Worm (Caenorhabditis elegans) whole organism, young adult: ENCODE results near the gene flp-25.
"Not testable (repeated sequence)": the region's sequence is repeated elsewhere in the genome, so short reads cannot be mapped to it uniquely, and the experiment has no call there.

Source experiments
- B0019.2 ChIP-seq: fragments of 200-800 bp; sonication (Bioruptor generic); conservative IDR thresholded peaks from 2 replicates; pipeline ENCODE4 v1.3.6; 2022; ENCODE audit warnings: missing genetic modification reagents, missing genetic modification characterization, missing compliant biosample characterization
- C17E4.6 ChIP-seq: fragments of 200-800 bp; sonication (Bioruptor generic); IDR thresholded peaks from 2 replicates; pipeline ENCODE4 v1.3.6; 2022; ENCODE audit warnings: missing genetic modification reagents, missing genetic modification characterization, missing compliant biosample characterization
- D2030.7 ChIP-seq: fragments of 200-800 bp; sonication (Bioruptor generic); IDR thresholded peaks from 2 replicates; pipeline ENCODE4 v1.3.6; 2022; ENCODE audit warnings: missing genetic modification reagents, missing genetic modification characterization, missing compliant biosample characterization
- F33H1.4 ChIP-seq: fragments of 200-800 bp; sonication (Bioruptor generic); IDR thresholded peaks from 2 replicates; pipeline ENCODE4 v1.3.6; 2022; ENCODE audit warnings: missing genetic modification reagents, missing genetic modification characterization, missing compliant biosample characterization
- F37B4.10 ChIP-seq: fragments of 200-800 bp; sonication (Bioruptor generic); IDR thresholded peaks from 2 replicates; pipeline ENCODE4 v1.3.6; 2022; ENCODE audit warnings: missing genetic modification characterization, missing compliant biosample characterization
- F49E8.2 ChIP-seq: sonication (generic microtip); optimal IDR thresholded peaks from 3 replicates; lab custom pipeline; 2017; ENCODE audit warnings: missing genetic modification characterization, mild to moderate bottlenecking, missing compliant biosample characterization, antibody characterized with exemption, moderate library complexity; ENCODE audit not compliant: insufficient read depth
- Y53F4B.3 ChIP-seq: fragments of 200-800 bp; sonication (Bioruptor generic); IDR thresholded peaks from 2 replicates; pipeline ENCODE4 v1.3.6; 2022; ENCODE audit warnings: missing genetic modification reagents, missing genetic modification characterization, missing compliant biosample characterization
- Y67H2A.10 ChIP-seq: fragments of 200-800 bp; sonication (Bioruptor generic); conservative IDR thresholded peaks from 2 replicates; pipeline ENCODE4 v1.3.6; 2022; ENCODE audit warnings: missing genetic modification reagents, missing genetic modification characterization, missing compliant biosample characterization
- Y79H2A.3 ChIP-seq: fragments of 200-800 bp; sonication (Bioruptor generic); conservative IDR thresholded peaks from 2 replicates; pipeline ENCODE4 v1.3.6; 2022; ENCODE audit warnings: missing genetic modification reagents, missing genetic modification characterization, missing compliant biosample characterization
- Y95B8A.8 ChIP-seq: fragments of 200-800 bp; sonication (Bioruptor generic); IDR thresholded peaks from 2 replicates; pipeline ENCODE4 v1.3.6; 2022; ENCODE audit warnings: missing genetic modification reagents, missing genetic modification characterization, missing compliant biosample characterization
- aptf-2 ChIP-seq: fragments of 200-800 bp; sonication (Bioruptor generic); conservative IDR thresholded peaks from 2 replicates; pipeline ENCODE4 v1.3.6; 2022; ENCODE audit warnings: missing genetic modification reagents, missing genetic modification characterization, missing compliant biosample characterization
- aptf-3 ChIP-seq: fragments of 200-800 bp; sonication (Bioruptor generic); IDR thresholded peaks from 2 replicates; pipeline ENCODE4 v1.3.6; 2022; ENCODE audit warnings: missing genetic modification characterization, missing compliant biosample characterization
- attf-3 ChIP-seq: fragments of 200-800 bp; sonication (Bioruptor generic); conservative IDR thresholded peaks from 2 replicates; pipeline ENCODE4 v1.3.6; 2022; ENCODE audit warnings: missing genetic modification reagents, missing genetic modification characterization, missing compliant biosample characterization
- attf-6 ChIP-seq: fragments of 200-800 bp; sonication (Bioruptor generic); IDR thresholded peaks from 2 replicates; pipeline ENCODE4 v1.3.6; 2022; ENCODE audit warnings: missing genetic modification reagents, missing genetic modification characterization, missing compliant biosample characterization
- bed-2 ChIP-seq: fragments of 200-800 bp; sonication (Bioruptor generic); IDR thresholded peaks from 2 replicates; pipeline ENCODE4 v1.3.6; 2022; ENCODE audit warnings: missing genetic modification reagents, missing genetic modification characterization, missing compliant biosample characterization
- cebp-1 ChIP-seq, 2 experiments: fragments of 200-800 bp in 1 of 2; sonication (Bioruptor generic) in 1 of 2; sonication (generic microtip) in 1 of 2; IDR thresholded peaks in 1 of 2; optimal IDR thresholded peaks in 1 of 2; 2 replicates each; pipeline versions ENCODE4 v1.3.6 to Lab custom; 2017 to 2022; ENCODE audit warnings: missing compliant biosample characterization in 2 of 2, missing genetic modification characterization in 2 of 2, mild to moderate bottlenecking in 1 of 2, missing genetic modification reagents in 1 of 2, moderate library complexity in 1 of 2
- ceh-100 ChIP-seq: fragments of 200-800 bp; sonication (Bioruptor generic); IDR thresholded peaks from 2 replicates; pipeline ENCODE4 v1.3.6; 2022; ENCODE audit warnings: missing genetic modification reagents, missing genetic modification characterization, missing compliant biosample characterization
- ceh-91 ChIP-seq: fragments of 200-800 bp; sonication (Bioruptor generic); IDR thresholded peaks from 2 replicates; pipeline ENCODE4 v1.3.6; 2022; ENCODE audit warnings: missing genetic modification reagents, missing genetic modification characterization, missing compliant biosample characterization
- dox-1 ChIP-seq: fragments of 200-800 bp; sonication (Bioruptor generic); IDR thresholded peaks from 2 replicates; pipeline ENCODE4 v1.3.6; 2022; ENCODE audit warnings: missing genetic modification reagents, missing genetic modification characterization, missing compliant biosample characterization
- efl-1 ChIP-seq: fragments of 150-350 bp; optimal IDR thresholded peaks from 2 replicates; lab custom pipeline; 2014; ENCODE audit warnings: missing biosample characterization, missing genetic modification reagents, missing genetic modification characterization
- egl-44 ChIP-seq: fragments of 200-800 bp; sonication (Bioruptor generic); IDR thresholded peaks from 2 replicates; pipeline ENCODE4 v1.3.6; 2022; ENCODE audit warnings: missing genetic modification reagents, missing genetic modification characterization, missing compliant biosample characterization
- egrh-3 ChIP-seq: fragments of 200-800 bp; sonication (Bioruptor generic); IDR thresholded peaks from 2 replicates; pipeline ENCODE4 v1.3.6; 2022; ENCODE audit warnings: missing genetic modification reagents, missing genetic modification characterization, missing compliant biosample characterization
- hmg-1.2 ChIP-seq: fragments of 200-800 bp; sonication (Bioruptor generic); IDR thresholded peaks from 2 replicates; pipeline ENCODE4 v1.3.6; 2022; ENCODE audit warnings: missing genetic modification reagents, missing genetic modification characterization, missing compliant biosample characterization
- hsf-1 ChIP-seq: fragments of 200-800 bp; sonication (Bioruptor generic); IDR thresholded peaks from 2 replicates; pipeline ENCODE4 v1.3.6; 2022; ENCODE audit warnings: missing genetic modification reagents, missing genetic modification characterization, missing compliant biosample characterization
- let-526 ChIP-seq: fragments of 200-800 bp; sonication (Bioruptor generic); IDR thresholded peaks from 2 replicates; pipeline ENCODE4 v1.3.6; 2022; ENCODE audit warnings: missing genetic modification reagents, missing genetic modification characterization, missing compliant biosample characterization
- lin-26 ChIP-seq: fragments of 200-800 bp; sonication (Bioruptor generic); IDR thresholded peaks from 2 replicates; pipeline ENCODE4 v1.3.6; 2022; ENCODE audit warnings: missing genetic modification reagents, missing genetic modification characterization, missing compliant biosample characterization
- lin-54 ChIP-seq: fragments of 200-800 bp; sonication (Bioruptor generic); optimal IDR thresholded peaks from 2 replicates; lab custom pipeline; 2018; ENCODE audit warnings: mild to moderate bottlenecking, missing genetic modification characterization, missing compliant biosample characterization
- lir-1 ChIP-seq: fragments of 200-800 bp; sonication (Bioruptor generic); conservative IDR thresholded peaks from 2 replicates; pipeline ENCODE4 v1.3.6; 2022; ENCODE audit warnings: missing genetic modification reagents, missing genetic modification characterization, missing compliant biosample characterization
- lsl-1 ChIP-seq: fragments of 200-800 bp; sonication (Bioruptor generic); optimal IDR thresholded peaks from 2 replicates; lab custom pipeline; 2018; ENCODE audit warnings: mild to moderate bottlenecking, missing genetic modification characterization, moderate library complexity, missing compliant biosample characterization
- madf-3 ChIP-seq: fragments of 200-800 bp; sonication (Bioruptor generic); IDR thresholded peaks from 2 replicates; pipeline ENCODE4 v1.3.6; 2022; ENCODE audit warnings: missing genetic modification reagents, missing genetic modification characterization, missing compliant biosample characterization
- madf-6 ChIP-seq: fragments of 200-800 bp; sonication (Bioruptor generic); IDR thresholded peaks from 2 replicates; pipeline ENCODE4 v1.3.6; 2022; ENCODE audit warnings: missing genetic modification reagents, missing genetic modification characterization, missing compliant biosample characterization
- madf-8 ChIP-seq: fragments of 200-800 bp; sonication (Bioruptor generic); conservative IDR thresholded peaks from 2 replicates; pipeline ENCODE4 v1.3.6; 2022; ENCODE audit warnings: missing genetic modification reagents, missing genetic modification characterization, missing compliant biosample characterization
- mcd-1 ChIP-seq: fragments of 200-800 bp; sonication (Bioruptor generic); IDR thresholded peaks from 2 replicates; pipeline ENCODE4 v1.3.6; 2022; ENCODE audit warnings: missing genetic modification reagents, missing genetic modification characterization, missing compliant biosample characterization
- pbrm-1 ChIP-seq: fragments of 200-800 bp; sonication (Bioruptor generic); IDR thresholded peaks from 2 replicates; pipeline ENCODE4 v1.3.6; 2022; ENCODE audit warnings: missing genetic modification reagents, missing genetic modification characterization, missing compliant biosample characterization
- rcor-1 ChIP-seq: fragments of 200-800 bp; sonication (Bioruptor generic); IDR thresholded peaks from 2 replicates; pipeline ENCODE4 v1.3.6; 2022; ENCODE audit warnings: missing genetic modification reagents, missing genetic modification characterization, missing compliant biosample characterization
- rpc-1 ChIP-seq, 2 experiments: fragments of 150-350 bp in 1 of 2; sonication (generic microtip) in 1 of 2; optimal IDR thresholded peaks; 2 replicates each; lab custom pipeline; 2014 to 2018; ENCODE audit warnings: missing biosample characterization in 1 of 2, missing genetic modification characterization in 1 of 2, missing genetic modification reagents in 1 of 2, missing genotype in 1 of 2
- snpc-1.1 ChIP-seq: sonication (generic microtip); optimal IDR thresholded peaks from 2 replicates; lab custom pipeline; 2017; ENCODE audit warnings: missing genetic modification characterization, mild to moderate bottlenecking, missing compliant biosample characterization, antibody characterized with exemption, moderate library complexity, missing genotype, missing genetic modification reagents; ENCODE audit not compliant: insufficient read depth
- snpc-4 ChIP-seq, 5 experiments: fragments of 150-350 bp in 1 of 5; sonication (generic microtip) in 4 of 5; optimal IDR thresholded peaks; 2 replicates each; lab custom pipeline; 2014 to 2018; ENCODE audit warnings: missing genetic modification characterization in 5 of 5, missing biosample characterization in 3 of 5, antibody characterized with exemption in 2 of 5, mild to moderate bottlenecking in 2 of 5, missing compliant biosample characterization in 2 of 5, missing genotype in 2 of 5, moderate library complexity in 2 of 5, missing genetic modification reagents in 1 of 5
- tbp1 ChIP-seq: fragments of 200-800 bp; sonication (Bioruptor generic); optimal IDR thresholded peaks from 2 replicates; lab custom pipeline; 2018; ENCODE audit warnings: mild to moderate bottlenecking, missing genetic modification characterization, missing compliant biosample characterization
- tlf-1 ChIP-seq: fragments of 200-800 bp; sonication (Bioruptor generic); optimal IDR thresholded peaks from 2 replicates; lab custom pipeline; 2018; ENCODE audit warnings: mild to moderate bottlenecking, missing genetic modification characterization, missing compliant biosample characterization
- unc-130 ChIP-seq: sonication (generic microtip); optimal IDR thresholded peaks from 2 replicates; lab custom pipeline; 2016; ENCODE audit warnings: missing genetic modification reagents, missing genetic modification characterization, missing compliant biosample characterization
- xnd-1 ChIP-seq: sonication (generic microtip); optimal IDR thresholded peaks from 2 replicates; lab custom pipeline; 2016; ENCODE audit warnings: missing genotype, missing genetic modification reagents, missing genetic modification characterization, missing compliant biosample characterization
- zfh-2 ChIP-seq: fragments of 200-800 bp; sonication (Bioruptor generic); conservative IDR thresholded peaks from 2 replicates; pipeline ENCODE4 v1.3.6; 2022; ENCODE audit warnings: missing genetic modification reagents, missing genetic modification characterization, missing compliant biosample characterization
- ztf-18 ChIP-seq: sonication (generic microtip); optimal IDR thresholded peaks from 2 replicates; lab custom pipeline; 2016; ENCODE audit warnings: missing genotype, mild to moderate bottlenecking, missing genetic modification characterization, missing compliant biosample characterization
- ztf-28 ChIP-seq: fragments of 200-800 bp; sonication (Bioruptor generic); IDR thresholded peaks from 2 replicates; pipeline ENCODE4 v1.3.6; 2022; ENCODE audit warnings: missing genetic modification reagents, missing genetic modification characterization, missing compliant biosample characterization
- ztf-6 ChIP-seq: fragments of 200-800 bp; sonication (Bioruptor generic); IDR thresholded peaks from 2 replicates; pipeline ENCODE4 v1.3.6; 2022; ENCODE audit warnings: missing genetic modification reagents, missing genetic modification characterization, missing compliant biosample characterization

Gene flp-25

DNA sequence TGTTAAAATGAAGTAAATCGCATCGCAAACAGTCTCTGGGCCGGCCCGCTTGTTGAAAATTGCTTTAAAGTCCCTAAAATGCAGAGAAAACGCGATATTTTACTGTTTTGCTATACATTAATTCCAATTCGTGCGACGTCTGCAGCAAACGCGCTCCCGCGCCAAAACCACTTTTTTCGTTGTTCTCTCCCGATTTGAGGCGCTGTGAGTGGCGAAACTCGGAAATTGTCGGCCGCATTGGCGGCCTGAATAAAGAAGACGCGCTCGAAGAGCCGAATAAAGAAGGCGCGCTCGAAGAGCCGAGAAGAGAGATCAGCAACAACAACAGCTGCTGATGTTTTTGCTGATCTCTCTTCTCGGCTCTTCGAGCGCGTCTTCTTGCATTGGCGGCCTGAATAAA, 47.0 kb downstream of the flp-25 start:
- TF ChIP-seq madf-6 (GFP tag; lab: Robert Waterston, UW) (peak; percentile 92), lsl-1 (GFP tag; lab: Kevin White, UChicago) (peak; percentile 74), madf-8 (GFP tag; lab: Robert Waterston, UW) (peak; percentile 89), lin-26 (GFP tag; lab: Robert Waterston, UW) (peak; percentile 95), ztf-28 (GFP tag; lab: Robert Waterston, UW) (peak; percentile 98), hmg-1.2 (GFP tag; lab: Robert Waterston, UW) (peak; percentile 94), ztf-18 (tag; lab: Kevin White, UChicago) (peak; percentile 73), Y79H2A.3 (GFP tag; lab: Robert Waterston, UW) (peak; percentile 85), attf-3 (peak; percentile 87), madf-3 (GFP tag; lab: Robert Waterston, UW) (peak; percentile 84), let-526 (peak; percentile 38; the same call in 1 of the 2 replicates), attf-6 (GFP tag; lab: Robert Waterston, UW) (peak; percentile 82), unc-130 (GFP tag; lab: Kevin White, UChicago) (peak; percentile 50), rcor-1 (GFP tag; lab: Robert Waterston, UW) (peak; percentile 90), ztf-6 (peak; percentile 64; the same call in 1 of the 2 replicates), B0019.2 (GFP tag; lab: Robert Waterston, UW) (peak; percentile 97), F33H1.4 (peak; percentile 80), D2030.7 (GFP tag; lab: Robert Waterston, UW) (peak; percentile 99), tbp1 (GFP tag; lab: Kevin White, UChicago) (peak; percentile 77), efl-1 (GFP tag; lab: Kevin White, UChicago) (peak; percentile 53), dox-1 (GFP tag; lab: Robert Waterston, UW) (peak; percentile 95), tlf-1 (GFP tag; lab: Kevin White, UChicago) (peak; percentile 52), Y95B8A.8 (GFP tag; lab: Robert Waterston, UW) (peak; percentile 95), bed-2 (GFP tag; lab: Robert Waterston, UW) (peak; percentile 90), egl-44 (GFP tag; lab: Robert Waterston, UW) (peak; percentile 40; the same call in 1 of the 2 replicates), pbrm-1 (GFP tag; lab: Robert Waterston, UW) (peak; percentile 98), snpc-1.1 (peak; percentile 91), C17E4.6 (GFP tag; lab: Robert Waterston, UW) (peak; percentile 89), lir-1 (GFP tag; lab: Robert Waterston, UW) (peak; percentile 67; the same call in 1 of the 2 replicates), rpc-1 (tag; optimal IDR thresholded peaks at IDR 0.05; lab: Kevin White, UChicago) (peak; percentile 13), xnd-1 (tag; lab: Kevin White, UChicago) (peak; percentile 44), snpc-4 (GFP tag; optimal IDR thresholded peaks at IDR 0.05; lab: Kevin White, UChicago) (peak; percentile 90), snpc-4 (tag; optimal IDR thresholded peaks at IDR 0.05; lab: Kevin White, UChicago) (peak; percentile 89 to 98 (median 94)), F49E8.2 (tag; lab: Kevin White, UChicago) (peak; percentile 32), ceh-91 (GFP tag; lab: Robert Waterston, UW) (peak; percentile 97), aptf-2 (GFP tag; lab: Robert Waterston, UW) (peak; percentile 90), mcd-1 (GFP tag; lab: Robert Waterston, UW) (peak; percentile 97), lin-54 (GFP tag; lab: Kevin White, UChicago) (peak; percentile 55), zfh-2 (GFP tag; lab: Robert Waterston, UW) (0 out of 2 replicates have a peak, but pooled peaks have one; percentile 11), hsf-1 (GFP tag; lab: Robert Waterston, UW) (peak; percentile 84), ceh-100 (peak; percentile 97), cebp-1 (GFP tag; IDR thresholded peaks at IDR 0.05; lab: Robert Waterston, UW) (peak; percentile 74), aptf-3 (peak; percentile 60; the same call in 1 of the 2 replicates), F37B4.10 (GFP tag; lab: Robert Waterston, UW) (0 out of 2 replicates have a peak, but pooled peaks have one; percentile 62), Y53F4B.3 (GFP tag; lab: Robert Waterston, UW) (peak; percentile 91), egrh-3 (GFP tag; lab: Robert Waterston, UW) (peak; percentile 88), Y67H2A.10 (GFP tag; lab: Robert Waterston, UW) (peak; percentile 78)
- TF ChIP-seq rpc-1 (optimal IDR thresholded peaks at IDR 0.05; lab: Kevin White, UChicago); cebp-1 (tag; optimal IDR thresholded peaks at IDR 0.05; lab: Kevin White, UChicago): not testable (repeated sequence)
